Worm (Caenorhabditis elegans): ENCODE results near the gene F53F4.15.

DNA sequence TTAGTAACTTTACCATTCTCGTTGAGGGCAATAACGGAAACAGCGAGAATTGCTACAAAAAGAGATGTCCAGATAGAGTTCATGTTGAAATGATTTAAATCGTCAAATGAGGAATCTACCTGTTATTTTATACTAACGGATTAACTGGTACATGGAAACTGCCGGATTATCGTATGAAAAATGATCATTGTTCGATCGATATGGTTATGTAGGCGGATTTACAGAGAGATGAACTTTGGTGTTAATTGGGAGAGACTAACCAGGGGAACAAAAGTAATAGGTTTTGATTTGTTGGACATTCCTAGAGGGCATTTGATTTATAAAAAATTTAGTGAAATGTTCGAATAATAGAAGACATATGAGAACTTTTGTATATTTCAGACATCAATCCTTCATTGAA is 9.0 kb upstream of the F53F4.15 start, which contains the start of gene spig-9:
- TF ChIP-seq F57C9.4 (tag; optimal IDR thresholded peaks at IDR 0.05) = no peak
- no peak for TF ChIP-seq pha-4 (tag; optimal IDR thresholded peaks at IDR 0.05)
- TF ChIP-seq nfyb-1 (GFP tag; IDR thresholded peaks at IDR 0.05) = no peak
- TF ChIP-seq hmg-1.2 (GFP tag; IDR thresholded peaks at IDR 0.05) = no peak
- TF ChIP-seq lsy-27 (tag; optimal IDR thresholded peaks at IDR 0.05; ENCODE audit: borderline replicate concordance, insufficient read depth) = no peak
- TF ChIP-seq hsf-1 (GFP tag; IDR thresholded peaks at IDR 0.05) = no peak
